Worm (Caenorhabditis elegans): ENCODE data around the gene ZK666.11.

ce11 chrII:10504729-10505128, 22.4 kb downstream of the ZK666.11 start:
- TF ChIP-seq W03F9.2 (tag; optimal IDR thresholded peaks at IDR 0.05) = no peak
- no peak for TF ChIP-seq dao-5 (tag; optimal IDR thresholded peaks at IDR 0.05)

Data from whole organism, L4/young adult.